Worm (Caenorhabditis elegans) whole organism, young adult: ENCODE data around the gene K11D12.13.
A peak's percentile ranks its signal among the peaks of the same experiment; 100 is the strongest.

Experiments used
- B0019.2 ChIP-seq: fragments of 200-800 bp; sonication (Bioruptor generic); conservative IDR thresholded peaks from 2 replicates; pipeline ENCODE4 v1.3.6; 2022; ENCODE audit warnings: missing genetic modification reagents, missing genetic modification characterization, missing compliant biosample characterization
- B0261.1 ChIP-seq: sonication (generic microtip); optimal IDR thresholded peaks from 2 replicates; lab custom pipeline; 2016; ENCODE audit warnings: mild to moderate bottlenecking, missing genetic modification characterization, moderate library complexity, missing compliant biosample characterization
- B0336.3 ChIP-seq: fragments of 200-800 bp; sonication (Bioruptor generic); IDR thresholded peaks from 2 replicates; pipeline ENCODE4 v1.3.6; 2022; ENCODE audit warnings: missing genetic modification characterization, missing compliant biosample characterization
- C06A6.2 ChIP-seq: fragments of 200-800 bp; sonication (Bioruptor generic); conservative IDR thresholded peaks from 2 replicates; pipeline ENCODE4 v1.3.6; 2022; ENCODE audit warnings: missing genetic modification characterization, missing compliant biosample characterization
- D2030.7 ChIP-seq: fragments of 200-800 bp; sonication (Bioruptor generic); IDR thresholded peaks from 2 replicates; pipeline ENCODE4 v1.3.6; 2022; ENCODE audit warnings: missing genetic modification reagents, missing genetic modification characterization, missing compliant biosample characterization
- F23B12.7 ChIP-seq: sonication (generic microtip); optimal IDR thresholded peaks from 2 replicates; lab custom pipeline; 2017; ENCODE audit warnings: missing genetic modification characterization, mild to moderate bottlenecking, missing compliant biosample characterization, antibody characterized with exemption, moderate library complexity; ENCODE audit not compliant: insufficient read depth
- F57C9.4 ChIP-seq: sonication (generic microtip); optimal IDR thresholded peaks from 2 replicates; lab custom pipeline; 2017; ENCODE audit warnings: mild to moderate bottlenecking, missing genetic modification characterization, missing compliant biosample characterization
- Y67H2A.10 ChIP-seq: fragments of 200-800 bp; sonication (Bioruptor generic); conservative IDR thresholded peaks from 2 replicates; pipeline ENCODE4 v1.3.6; 2022; ENCODE audit warnings: missing genetic modification reagents, missing genetic modification characterization, missing compliant biosample characterization
- ama-1 ChIP-seq, 3 experiments: fragments of 150-350 bp in 1 of 3; sonication (generic microtip) in 2 of 3; optimal IDR thresholded peaks; 2 replicates each; lab custom pipeline; 2014 to 2018; ENCODE audit warnings: missing biosample characterization in 2 of 3, missing genetic modification characterization in 2 of 3, missing genetic modification reagents in 2 of 3
- aptf-2 ChIP-seq: fragments of 200-800 bp; sonication (Bioruptor generic); conservative IDR thresholded peaks from 2 replicates; pipeline ENCODE4 v1.3.6; 2022; ENCODE audit warnings: missing genetic modification reagents, missing genetic modification characterization, missing compliant biosample characterization
- atf-7 ChIP-seq: sonication (generic microtip); optimal IDR thresholded peaks from 2 replicates; lab custom pipeline; 2017; ENCODE audit warnings: mild to moderate bottlenecking, missing genetic modification characterization, missing compliant biosample characterization
- ccch-3 ChIP-seq: fragments of 200-800 bp; sonication (Bioruptor generic); optimal IDR thresholded peaks from 2 replicates; lab custom pipeline; 2018; ENCODE audit warnings: mild to moderate bottlenecking, missing genetic modification characterization, missing compliant biosample characterization
- cebp-1 ChIP-seq, 2 experiments: fragments of 200-800 bp in 1 of 2; sonication (Bioruptor generic) in 1 of 2; sonication (generic microtip) in 1 of 2; IDR thresholded peaks in 1 of 2; optimal IDR thresholded peaks in 1 of 2; 2 replicates each; pipeline versions ENCODE4 v1.3.6 to Lab custom; 2017 to 2022; ENCODE audit warnings: missing compliant biosample characterization in 2 of 2, missing genetic modification characterization in 2 of 2, mild to moderate bottlenecking in 1 of 2, missing genetic modification reagents in 1 of 2, moderate library complexity in 1 of 2
- ceh-58 ChIP-seq: fragments of 200-800 bp; sonication (Bioruptor generic); IDR thresholded peaks from 2 replicates; pipeline ENCODE4 v1.3.6; 2022; ENCODE audit warnings: missing genetic modification characterization, missing compliant biosample characterization
- die-1 ChIP-seq: sonication (generic microtip); optimal IDR thresholded peaks from 2 replicates; lab custom pipeline; 2016; ENCODE audit warnings: missing genotype, mild to moderate bottlenecking, missing genetic modification characterization, missing compliant biosample characterization
- dpff-1 ChIP-seq: sonication (generic microtip); optimal IDR thresholded peaks from 2 replicates; lab custom pipeline; 2017; ENCODE audit warnings: mild to moderate bottlenecking, missing genetic modification characterization, missing compliant biosample characterization
- egl-44 ChIP-seq: fragments of 200-800 bp; sonication (Bioruptor generic); IDR thresholded peaks from 2 replicates; pipeline ENCODE4 v1.3.6; 2022; ENCODE audit warnings: missing genetic modification reagents, missing genetic modification characterization, missing compliant biosample characterization
- egrh-3 ChIP-seq: fragments of 200-800 bp; sonication (Bioruptor generic); IDR thresholded peaks from 2 replicates; pipeline ENCODE4 v1.3.6; 2022; ENCODE audit warnings: missing genetic modification reagents, missing genetic modification characterization, missing compliant biosample characterization
- ekl-4 ChIP-seq: fragments of 200-800 bp; sonication (Bioruptor generic); IDR thresholded peaks from 2 replicates; pipeline ENCODE4 v1.3.6; 2022; ENCODE audit warnings: missing genetic modification reagents, missing genetic modification characterization, missing compliant biosample characterization
- ets-4 ChIP-seq: fragments of 200-800 bp; sonication (Bioruptor generic); optimal IDR thresholded peaks from 2 replicates; lab custom pipeline; 2018; ENCODE audit warnings: mild to moderate bottlenecking, missing genetic modification characterization, missing compliant biosample characterization
- fkh-3 ChIP-seq: sonication (generic microtip); optimal IDR thresholded peaks from 2 replicates; lab custom pipeline; 2016; ENCODE audit warnings: mild to moderate bottlenecking, missing genetic modification characterization, missing compliant biosample characterization
- him-1 ChIP-seq: sonication (generic microtip); optimal IDR thresholded peaks from 2 replicates; lab custom pipeline; 2016; ENCODE audit warnings: missing genotype, missing genetic modification reagents, missing genetic modification characterization, missing compliant biosample characterization
- hmg-1.2 ChIP-seq: fragments of 200-800 bp; sonication (Bioruptor generic); IDR thresholded peaks from 2 replicates; pipeline ENCODE4 v1.3.6; 2022; ENCODE audit warnings: missing genetic modification reagents, missing genetic modification characterization, missing compliant biosample characterization
- let-526 ChIP-seq: fragments of 200-800 bp; sonication (Bioruptor generic); IDR thresholded peaks from 2 replicates; pipeline ENCODE4 v1.3.6; 2022; ENCODE audit warnings: missing genetic modification reagents, missing genetic modification characterization, missing compliant biosample characterization
- nhr-80 ChIP-seq: sonication (generic microtip); optimal IDR thresholded peaks from 2 replicates; lab custom pipeline; 2016; ENCODE audit warnings: missing genetic modification characterization, missing compliant biosample characterization
- nhr-90 ChIP-seq: sonication (generic microtip); optimal IDR thresholded peaks from 2 replicates; lab custom pipeline; 2016; ENCODE audit warnings: missing genotype, mild to moderate bottlenecking, missing genetic modification characterization, missing compliant biosample characterization
- repo-1 ChIP-seq: sonication (generic microtip); optimal IDR thresholded peaks from 2 replicates; lab custom pipeline; 2017; ENCODE audit warnings: mild to moderate bottlenecking, missing genetic modification characterization, missing compliant biosample characterization
- sdz-38 ChIP-seq: sonication (generic microtip); optimal IDR thresholded peaks from 2 replicates; lab custom pipeline; 2016; ENCODE audit warnings: missing genotype, missing genetic modification characterization, missing compliant biosample characterization
- snpc-1.3 ChIP-seq: sonication (generic microtip); optimal IDR thresholded peaks from 2 replicates; lab custom pipeline; 2017; ENCODE audit warnings: missing genetic modification characterization, mild to moderate bottlenecking, missing compliant biosample characterization, antibody characterized with exemption, moderate library complexity, missing genotype, missing genetic modification reagents; ENCODE audit not compliant: insufficient read depth
- unc-130 ChIP-seq: sonication (generic microtip); optimal IDR thresholded peaks from 2 replicates; lab custom pipeline; 2016; ENCODE audit warnings: missing genetic modification reagents, missing genetic modification characterization, missing compliant biosample characterization
- unc-62 ChIP-seq: fragments of 150-350 bp; optimal IDR thresholded peaks from 2 replicates; lab custom pipeline; 2014; ENCODE audit warnings: missing biosample characterization, missing genetic modification reagents, missing genetic modification characterization
- zfh-2 ChIP-seq: fragments of 200-800 bp; sonication (Bioruptor generic); conservative IDR thresholded peaks from 2 replicates; pipeline ENCODE4 v1.3.6; 2022; ENCODE audit warnings: missing genetic modification reagents, missing genetic modification characterization, missing compliant biosample characterization
- ztf-26 ChIP-seq: sonication (generic microtip); optimal IDR thresholded peaks from 2 replicates; lab custom pipeline; 2017; ENCODE audit warnings: missing genetic modification characterization, missing compliant biosample characterization

K11D12.13 gene

ce11 chrV:5016728-5017127 lies 16.5 kb upstream of the K11D12.13 start:
- TF ChIP-seq Y67H2A.10 (GFP tag; lab: Robert Waterston, UW), result no peak
- no peak for TF ChIP-seq aptf-2
- TF ChIP-seq D2030.7 (GFP tag; lab: Robert Waterston, UW), result no peak
- no peak for TF ChIP-seq unc-62 (GFP tag; lab: Kevin White, UChicago)
- TF ChIP-seq die-1, result no peak
- TF ChIP-seq snpc-1.3 (tag; lab: Kevin White, UChicago), result no peak
- no peak for TF ChIP-seq fkh-3 (tag; lab: Kevin White, UChicago)
- TF ChIP-seq unc-130, result no peak
- no peak for TF ChIP-seq hmg-1.2 (GFP tag; lab: Robert Waterston, UW)
- TF ChIP-seq egl-44 (GFP tag; lab: Robert Waterston, UW), result no peak
- TF ChIP-seq atf-7, result no peak
- no peak for TF ChIP-seq nhr-90
- TF ChIP-seq ccch-3 (GFP tag; lab: Kevin White, UChicago), result no peak
- no peak for TF ChIP-seq sdz-38
- no peak for TF ChIP-seq B0019.2 (GFP tag; lab: Robert Waterston, UW)
- TF ChIP-seq B0336.3 (GFP tag; lab: Robert Waterston, UW), result no peak
- no peak for TF ChIP-seq repo-1 (tag; lab: Kevin White, UChicago)
- TF ChIP-seq C06A6.2, result no peak

- TF ChIP-seq cebp-1 (GFP tag; IDR thresholded peaks at IDR 0.05; lab: Robert Waterston, UW) (no peak), cebp-1 (tag; optimal IDR thresholded peaks at IDR 0.05; lab: Kevin White, UChicago) (no peak), egrh-3 (no peak), die-1 (no peak), nhr-80 (peak; percentile 43), B0336.3 (GFP tag; lab: Robert Waterston, UW) (no peak)
Measured at ce11 chrV:5018067-5018466, 15.1 kb upstream of the K11D12.13 start.

- TF ChIP-seq nhr-90 (no peak), F57C9.4 (no peak), let-526 (no peak), B0261.1 (tag; lab: Kevin White, UChicago) (no peak), egrh-3 (no peak), ceh-58 (no peak), him-1 (no peak), atf-7 (no peak), zfh-2 (GFP tag; lab: Robert Waterston, UW) (no peak), dpff-1 (tag; lab: Kevin White, UChicago) (no peak), ekl-4 (GFP tag; lab: Robert Waterston, UW) (no peak), fkh-3 (tag; lab: Kevin White, UChicago) (no peak), F23B12.7 (tag; lab: Kevin White, UChicago) (no peak), ets-4 (no peak), ama-1 (optimal IDR thresholded peaks at IDR 0.05; lab: Kevin White, UChicago) (no peak), ama-1 (GFP tag; optimal IDR thresholded peaks at IDR 0.05; lab: Kevin White, UChicago) (no peak), ztf-26 (tag; lab: Kevin White, UChicago) (no peak)
Measured at ce11 chrV:5018810-5019274, 14.4 kb upstream of the K11D12.13 start, which contains the start of gene srr-4. Gene srr-4, plus strand, starts transcription at chrV:5019224.

ce11 chrV:5023355-5023754 lies 9.8 kb upstream of the K11D12.13 start:
- TF ChIP-seq F57C9.4 (no peak), cebp-1 (GFP tag; IDR thresholded peaks at IDR 0.05; lab: Robert Waterston, UW) (no peak), cebp-1 (tag; optimal IDR thresholded peaks at IDR 0.05; lab: Kevin White, UChicago) (peak; percentile 14)
